Worm (Caenorhabditis elegans) whole organism, L1 larva: ENCODE measurements around the gene Y94H6A.12.

Experiments
- C34B4.2 ChIP-seq: sonication (generic microtip); optimal IDR thresholded peaks from 2 replicates; lab custom pipeline; 2017; ENCODE audit warnings: mild to moderate bottlenecking, missing genetic modification characterization, missing compliant biosample characterization
- alr-1 ChIP-seq: fragments of 200-800 bp; sonication (Bioruptor generic); optimal IDR thresholded peaks from 2 replicates; lab custom pipeline; 2018; ENCODE audit warnings: borderline replicate concordance, mild to moderate bottlenecking, missing genetic modification characterization, missing compliant biosample characterization
- ceh-63 ChIP-seq: fragments of 200-800 bp; sonication (Bioruptor generic); optimal IDR thresholded peaks from 2 replicates; lab custom pipeline; 2018; ENCODE audit warnings: mild to moderate bottlenecking, missing genetic modification characterization, missing compliant biosample characterization
- ceh-8 ChIP-seq: fragments of 200-800 bp; sonication (Bioruptor generic); optimal IDR thresholded peaks from 2 replicates; lab custom pipeline; 2018; ENCODE audit warnings: mild to moderate bottlenecking, missing genetic modification characterization, moderate library complexity, missing compliant biosample characterization
- ceh-90 ChIP-seq: sonication (generic microtip); optimal IDR thresholded peaks from 2 replicates; lab custom pipeline; 2016; ENCODE audit warnings: missing genetic modification characterization, missing compliant biosample characterization
- dpl-1 ChIP-seq, 3 experiments: fragments of 150-350 bp in 2 of 3; sonication (generic microtip) in 1 of 3; optimal IDR thresholded peaks; 2 replicates each; lab custom pipeline; 2014 to 2017; ENCODE audit warnings: missing biosample characterization in 3 of 3, missing genetic modification characterization in 3 of 3, missing genetic modification reagents in 3 of 3
- dsc-1 ChIP-seq: sonication (generic microtip); optimal IDR thresholded peaks from 2 replicates; lab custom pipeline; 2016; ENCODE audit warnings: mild to moderate bottlenecking, missing genetic modification characterization, missing compliant biosample characterization
- egl-13 ChIP-seq: sonication (generic microtip); optimal IDR thresholded peaks from 2 replicates; lab custom pipeline; 2016; ENCODE audit warnings: missing genotype, missing genetic modification reagents, missing genetic modification characterization, missing compliant biosample characterization
- egl-27 ChIP-seq, 2 experiments: fragments of 150-350 bp in 1 of 2; sonication (generic microtip); optimal IDR thresholded peaks; 3 replicates each; lab custom pipeline; 2017 to 2018; ENCODE audit warnings: missing biosample characterization in 2 of 2, missing genetic modification characterization in 2 of 2, missing genetic modification reagents in 2 of 2
- elt-2 ChIP-seq: sonication (generic microtip); optimal IDR thresholded peaks from 2 replicates; lab custom pipeline; 2016; ENCODE audit warnings: missing genetic modification characterization, mild to moderate bottlenecking, inconsistent platforms, missing compliant biosample characterization, missing genetic modification reagents
- elt-3 ChIP-seq, 6 experiments: fragments of 150-350 bp in 1 of 6; sonication (generic microtip); optimal IDR thresholded peaks; 2 replicates each; lab custom pipeline; 2017 to 2018; ENCODE audit warnings: missing biosample characterization in 6 of 6, missing genetic modification characterization in 6 of 6, inconsistent platforms in 1 of 6
- ets-5 ChIP-seq: fragments of 200-800 bp; sonication (Bioruptor generic); IDR thresholded peaks from 2 replicates; pipeline ENCODE4 v1.3.6; 2022; ENCODE audit warnings: missing genetic modification characterization, missing compliant biosample characterization
- fkh-10 ChIP-seq: sonication (generic microtip); optimal IDR thresholded peaks from 2 replicates; lab custom pipeline; 2017; ENCODE audit warnings: missing biosample characterization, missing genetic modification reagents, missing genetic modification characterization
- grh-1 ChIP-seq: fragments of 200-800 bp; sonication (Bioruptor generic); IDR thresholded peaks from 2 replicates; pipeline ENCODE4 v1.3.6; 2022; ENCODE audit warnings: missing genetic modification reagents, missing genetic modification characterization, missing compliant biosample characterization
- hlh-17 ChIP-seq: fragments of 200-800 bp; sonication (Bioruptor generic); optimal IDR thresholded peaks from 2 replicates; lab custom pipeline; 2018; ENCODE audit warnings: missing genetic modification characterization, mild to moderate bottlenecking, missing compliant biosample characterization, moderate library complexity, borderline replicate concordance
- hlh-4 ChIP-seq: sonication (generic microtip); optimal IDR thresholded peaks from 2 replicates; lab custom pipeline; 2016; ENCODE audit warnings: mild to moderate bottlenecking, missing genetic modification characterization, missing compliant biosample characterization
- irx-1 ChIP-seq: sonication (generic microtip); optimal IDR thresholded peaks from 2 replicates; lab custom pipeline; 2016; ENCODE audit warnings: missing genetic modification characterization, missing compliant biosample characterization
- isw-1 ChIP-seq: fragments of 200-800 bp; sonication (Bioruptor generic); IDR thresholded peaks from 2 replicates; pipeline ENCODE4 v1.3.6; 2022; ENCODE audit warnings: missing genetic modification characterization, missing compliant biosample characterization
- lin-13 ChIP-seq: fragments of 150-350 bp; optimal IDR thresholded peaks from 2 replicates; lab custom pipeline; 2014; ENCODE audit warnings: missing biosample characterization, missing genetic modification reagents, missing genetic modification characterization
- lin-14 ChIP-seq: fragments of 200-800 bp; sonication (Bioruptor generic); optimal IDR thresholded peaks from 2 replicates; lab custom pipeline; 2018; ENCODE audit warnings: mild to moderate bottlenecking, missing genetic modification characterization, moderate library complexity, missing compliant biosample characterization
- lin-15B ChIP-seq: fragments of 150-350 bp; sonication (generic microtip); optimal IDR thresholded peaks from 3 replicates; lab custom pipeline; 2014; ENCODE audit warnings: missing biosample characterization, missing genetic modification characterization
- lin-39 ChIP-seq: fragments of 150-350 bp; optimal IDR thresholded peaks from 2 replicates; lab custom pipeline; 2014; ENCODE audit warnings: missing biosample characterization, missing genetic modification reagents, missing genetic modification characterization
- lsy-2 ChIP-seq, 2 experiments: fragments of 150-350 bp; optimal IDR thresholded peaks; 2 replicates each; lab custom pipeline; 2014; ENCODE audit warnings: missing biosample characterization in 2 of 2, missing genetic modification characterization in 2 of 2
- mef-2 ChIP-seq: fragments of 150-350 bp; optimal IDR thresholded peaks from 2 replicates; lab custom pipeline; 2014; ENCODE audit warnings: missing biosample characterization, missing genetic modification characterization
- mep-1 ChIP-seq: fragments of 150-350 bp; optimal IDR thresholded peaks from 2 replicates; lab custom pipeline; 2014; ENCODE audit warnings: missing biosample characterization, missing genetic modification characterization
- nhr-11 ChIP-seq: fragments of 150-350 bp; optimal IDR thresholded peaks from 2 replicates; lab custom pipeline; 2014; ENCODE audit warnings: missing biosample characterization, missing genetic modification characterization
- nhr-12 ChIP-seq: sonication (generic microtip); optimal IDR thresholded peaks from 2 replicates; lab custom pipeline; 2017; ENCODE audit warnings: missing biosample characterization, missing genetic modification characterization
- nhr-20 ChIP-seq: sonication (generic microtip); optimal IDR thresholded peaks from 2 replicates; lab custom pipeline; 2016; ENCODE audit warnings: mild to moderate bottlenecking, missing genetic modification characterization, missing compliant biosample characterization
- nhr-28 ChIP-seq: fragments of 150-350 bp; optimal IDR thresholded peaks from 2 replicates; lab custom pipeline; 2014; ENCODE audit warnings: missing biosample characterization, missing genetic modification characterization
- nhr-47 ChIP-seq: sonication (generic microtip); optimal IDR thresholded peaks from 2 replicates; lab custom pipeline; 2016; ENCODE audit warnings: mild to moderate bottlenecking, missing genetic modification characterization, moderate library complexity, missing compliant biosample characterization
- nhr-71 ChIP-seq: sonication (generic microtip); optimal IDR thresholded peaks from 2 replicates; lab custom pipeline; 2016; ENCODE audit warnings: mild to moderate bottlenecking, missing genetic modification characterization, moderate library complexity, missing compliant biosample characterization
- nhr-90 ChIP-seq: sonication (generic microtip); optimal IDR thresholded peaks from 2 replicates; lab custom pipeline; 2016; ENCODE audit warnings: mild to moderate bottlenecking, missing genetic modification characterization, missing compliant biosample characterization; ENCODE audit not compliant: poor library complexity
- rnt-1 ChIP-seq: sonication (generic microtip); optimal IDR thresholded peaks from 2 replicates; lab custom pipeline; 2016; ENCODE audit warnings: mild to moderate bottlenecking, missing genetic modification characterization, moderate library complexity, missing compliant biosample characterization
- skn-1 ChIP-seq: fragments of 150-350 bp; optimal IDR thresholded peaks from 2 replicates; lab custom pipeline; 2014; ENCODE audit warnings: missing biosample characterization, missing genetic modification characterization
- snpc-4 ChIP-seq: fragments of 150-350 bp; optimal IDR thresholded peaks from 2 replicates; lab custom pipeline; 2014; ENCODE audit warnings: missing biosample characterization, missing genetic modification characterization
- sox-4 ChIP-seq: sonication (generic microtip); optimal IDR thresholded peaks from 2 replicates; lab custom pipeline; 2016; ENCODE audit warnings: missing genetic modification characterization, missing compliant biosample characterization
- swsn-7 ChIP-seq: sonication (generic microtip); optimal IDR thresholded peaks from 2 replicates; lab custom pipeline; 2016; ENCODE audit warnings: missing genetic modification characterization, missing compliant biosample characterization
- unc-86 ChIP-seq: sonication (generic microtip); optimal IDR thresholded peaks from 2 replicates; lab custom pipeline; 2016; ENCODE audit warnings: missing genetic modification characterization, missing compliant biosample characterization
- zip-4 ChIP-seq: fragments of 200-800 bp; sonication (Bioruptor generic); optimal IDR thresholded peaks from 2 replicates; lab custom pipeline; 2018; ENCODE audit warnings: mild to moderate bottlenecking, missing genetic modification characterization, moderate library complexity, missing compliant biosample characterization
- ztf-4 ChIP-seq: fragments of 150-350 bp; optimal IDR thresholded peaks from 2 replicates; lab custom pipeline; 2014; ENCODE audit warnings: missing biosample characterization, missing genetic modification characterization

Gene Y94H6A.12

ce11 chrIV:2712935-2713334, at the start of gene Y94H6A.12:
Gene Y94H6A.12, minus strand, starts transcription at chrIV:2713035.
- TF ChIP-seq grh-1: no peak
- TF ChIP-seq isw-1 (GFP tag; lab: Robert Waterston, UW): no peak
- no peak for TF ChIP-seq hlh-4 (tag; lab: Kevin White, UChicago)
- TF ChIP-seq lsy-2 (tag; optimal IDR thresholded peaks at IDR 0.05; lab: Kevin White, UChicago): no peak
- TF ChIP-seq rnt-1 (tag; lab: Kevin White, UChicago): no peak
- no peak for TF ChIP-seq nhr-28 (tag; lab: Kevin White, UChicago)
- no peak for TF ChIP-seq egl-27 (tag; optimal IDR thresholded peaks at IDR 0.05; lab: Kevin White, UChicago)
- TF ChIP-seq mep-1 (tag; lab: Kevin White, UChicago): no peak
- TF ChIP-seq dsc-1 (tag; lab: Kevin White, UChicago): no peak
- TF ChIP-seq lin-13: no peak
- TF ChIP-seq lin-15B (tag; lab: Kevin White, UChicago): no peak
- no peak for TF ChIP-seq skn-1 (tag; lab: Kevin White, UChicago)
- no peak for TF ChIP-seq fkh-10 (GFP tag; lab: Kevin White, UChicago)
- no peak for TF ChIP-seq ceh-8 (GFP tag; lab: Kevin White, UChicago)
- no peak for TF ChIP-seq hlh-17 (GFP tag; lab: Kevin White, UChicago)
- no peak for TF ChIP-seq irx-1 (tag; lab: Kevin White, UChicago)
- TF ChIP-seq ztf-4: no peak
- no peak for TF ChIP-seq dpl-1 (GFP tag; optimal IDR thresholded peaks at IDR 0.05; lab: Kevin White, UChicago)
- TF ChIP-seq C34B4.2: no peak
- TF ChIP-seq, all 84 proteins: peak for 0

ce11 chrIV:2762380-2762779, 49.5 kb upstream of the Y94H6A.12 start, which contains the start of gene Y54G2A.77:
Gene Y54G2A.77, plus strand, starts transcription at chrIV:2762680.
- no peak for TF ChIP-seq mef-2 (tag; lab: Kevin White, UChicago)
- no peak for TF ChIP-seq elt-2 (tag; lab: Kevin White, UChicago)
- no peak for TF ChIP-seq lin-13
- TF ChIP-seq dpl-1 (GFP tag; optimal IDR thresholded peaks at IDR 0.05; lab: Kevin White, UChicago): no peak
- no peak for TF ChIP-seq lin-14 (GFP tag; lab: Kevin White, UChicago)
- no peak for TF ChIP-seq nhr-71 (tag; lab: Kevin White, UChicago)
- no peak for TF ChIP-seq nhr-12 (tag; lab: Kevin White, UChicago)
- no peak for TF ChIP-seq hlh-17 (GFP tag; lab: Kevin White, UChicago)
- TF ChIP-seq swsn-7: no peak
- TF ChIP-seq zip-4 (GFP tag; lab: Kevin White, UChicago): no peak
- no peak for TF ChIP-seq nhr-20 (tag; lab: Kevin White, UChicago)
- no peak for TF ChIP-seq elt-3 (tag; optimal IDR thresholded peaks at IDR 0.05; lab: Kevin White, UChicago)
- TF ChIP-seq nhr-90: no peak
- no peak for TF ChIP-seq dsc-1 (tag; lab: Kevin White, UChicago)
- TF ChIP-seq ceh-90 (tag; lab: Kevin White, UChicago): no peak
- no peak for TF ChIP-seq ceh-63
- no peak for TF ChIP-seq ets-5 (GFP tag; lab: Robert Waterston, UW)
- no peak for TF ChIP-seq sox-4 (tag; lab: Kevin White, UChicago)

- TF ChIP-seq lin-39 (tag; lab: Kevin White, UChicago): no peak
- TF ChIP-seq mep-1 (tag; lab: Kevin White, UChicago): no peak
- TF ChIP-seq unc-86 (tag; lab: Kevin White, UChicago): no peak
- TF ChIP-seq snpc-4 (tag; lab: Kevin White, UChicago): no peak
- no peak for TF ChIP-seq egl-13 (tag; lab: Kevin White, UChicago)
- TF ChIP-seq nhr-11: no peak
- no peak for TF ChIP-seq irx-1 (tag; lab: Kevin White, UChicago)
- no peak for TF ChIP-seq sox-4 (tag; lab: Kevin White, UChicago)
- no peak for TF ChIP-seq alr-1 (tag; lab: Kevin White, UChicago)
- no peak for TF ChIP-seq nhr-47 (tag; lab: Kevin White, UChicago)
- TF ChIP-seq nhr-20 (tag; lab: Kevin White, UChicago): no peak
Observed at ce11 chrIV:2761477-2761876, 48.6 kb upstream of the Y94H6A.12 start.
